Worm (Caenorhabditis elegans): ENCODE results near the gene cct-6.

The cct-6 gene

DNA sequence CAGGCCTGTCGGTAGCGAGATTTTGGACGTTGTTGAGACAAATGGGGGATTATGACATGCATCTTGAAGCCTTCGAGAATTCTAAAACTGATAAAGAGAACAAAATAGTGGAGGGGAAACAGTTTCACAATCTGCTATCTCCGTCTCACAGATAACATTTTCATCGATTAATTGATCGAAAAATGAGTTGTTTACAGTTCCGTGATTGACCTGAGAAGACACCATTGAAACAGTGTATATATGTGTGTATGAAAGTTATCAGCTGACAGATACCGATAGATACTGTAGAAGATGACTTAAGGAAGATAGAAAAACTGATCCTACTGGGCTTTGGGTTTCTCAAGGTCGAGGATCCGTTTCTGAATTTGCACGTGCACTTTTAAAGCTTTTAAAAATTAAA lies 16.3 kb downstream of the cct-6 start (continued):
- no peak for TF ChIP-seq daf-8 (GFP tag; IDR thresholded peaks at IDR 0.05)
- TF ChIP-seq zag-1 (tag; optimal IDR thresholded peaks at IDR 0.05): no peak
- TF ChIP-seq F44E2.7 (GFP tag; IDR thresholded peaks at IDR 0.05): no peak
- TF ChIP-seq nhr-28 (tag; optimal IDR thresholded peaks at IDR 0.05): peak; percentile 60
- TF ChIP-seq mes-2 (tag; optimal IDR thresholded peaks at IDR 0.05; ENCODE audit: poor library complexity, severe bottlenecking): peak; percentile 21
- no peak for TF ChIP-seq cey-2 (tag; optimal IDR thresholded peaks at IDR 0.05; ENCODE audit: borderline replicate concordance, insufficient read depth)
- TF ChIP-seq nhr-111 (GFP tag; optimal IDR thresholded peaks at IDR 0.05): no peak
- TF ChIP-seq lin-15B (tag; optimal IDR thresholded peaks at IDR 0.05): no peak
- TF ChIP-seq lin-13 (GFP tag; optimal IDR thresholded peaks at IDR 0.05): no peak
- no peak for TF ChIP-seq zip-11 (GFP tag; IDR thresholded peaks at IDR 0.05)
- TF ChIP-seq set-16 (GFP tag; IDR thresholded peaks at IDR 0.05): no peak
- TF ChIP-seq gei-8 (GFP tag; optimal IDR thresholded peaks at IDR 0.05): no peak
- no peak for TF ChIP-seq unc-130 (GFP tag; optimal IDR thresholded peaks at IDR 0.05)
- no peak for TF ChIP-seq nhr-42 (GFP tag; IDR thresholded peaks at IDR 0.05)
- no peak for TF ChIP-seq ceh-44 (GFP tag; IDR thresholded peaks at IDR 0.05)
- TF ChIP-seq snpc-4 (tag; optimal IDR thresholded peaks at IDR 0.05): no peak
- TF ChIP-seq lim-7 (GFP tag; IDR thresholded peaks at IDR 0.05): no peak
- TF ChIP-seq ceh-62 (tag; optimal IDR thresholded peaks at IDR 0.05): no peak
- peak; percentile 49 for TF ChIP-seq nhr-6 (tag; optimal IDR thresholded peaks at IDR 0.05)

DNA sequence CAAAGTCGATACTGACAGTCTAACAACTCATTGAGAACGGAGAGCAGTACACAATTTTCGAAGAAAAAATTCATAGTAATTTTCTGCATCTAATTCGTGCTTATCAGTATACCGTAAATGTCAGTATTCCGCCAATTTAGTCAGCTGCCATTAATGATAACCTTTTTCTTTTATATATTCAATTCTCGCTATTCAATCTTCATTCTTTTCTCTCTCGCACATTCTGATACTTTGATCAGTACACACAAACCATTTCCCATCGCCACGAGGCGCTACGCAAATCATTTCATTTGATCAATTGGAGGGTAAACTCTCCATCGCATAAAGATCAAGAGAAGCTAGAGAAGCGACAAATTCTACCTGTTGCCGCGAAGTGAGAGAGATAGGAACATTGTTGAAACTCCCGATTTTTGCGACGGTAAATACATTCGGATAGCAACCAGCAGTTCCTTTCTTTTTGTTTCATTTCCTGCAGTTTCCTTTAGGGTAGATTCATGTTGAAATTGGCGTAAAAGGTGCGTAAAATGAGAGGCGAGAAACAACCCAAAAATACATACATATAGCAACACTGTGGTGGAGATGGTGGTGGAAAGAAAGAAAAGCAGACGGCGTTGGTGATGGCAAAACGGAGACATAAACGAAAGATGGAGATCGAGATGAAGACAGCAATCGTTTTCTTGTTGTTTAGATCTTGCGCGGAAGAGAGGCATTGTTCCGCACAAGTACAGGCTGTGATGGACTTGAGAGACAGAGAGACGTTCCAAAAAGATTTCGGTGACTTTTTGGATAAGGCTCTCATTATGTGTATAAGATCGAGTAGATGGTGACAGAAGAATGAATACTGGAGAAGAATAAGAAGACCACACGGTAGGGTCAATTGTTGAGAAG lies 17.1 kb downstream of the cct-6 start:
- TF ChIP-seq zfp-2 (tag; optimal IDR thresholded peaks at IDR 0.05) (no peak), dve-1 (tag; optimal IDR thresholded peaks at IDR 0.05; ENCODE audit: insufficient read depth) (peak; percentile 95), ztf-11 (tag; optimal IDR thresholded peaks at IDR 0.05) (no peak), nhr-11 (tag; optimal IDR thresholded peaks at IDR 0.05) (no peak), dmd-6 (GFP tag; IDR thresholded peaks at IDR 0.05) (peak; percentile 95), nhr-28 (tag; optimal IDR thresholded peaks at IDR 0.05) (peak; percentile 96), mxl-3 (GFP tag; optimal IDR thresholded peaks at IDR 0.05) (peak; percentile 86), vab-7 (GFP tag; IDR thresholded peaks at IDR 0.05) (no peak), dmd-9 (GFP tag; IDR thresholded peaks at IDR 0.05) (no peak), pqm-1 (tag; optimal IDR thresholded peaks at IDR 0.05) (peak; percentile 93), lim-7 (GFP tag; IDR thresholded peaks at IDR 0.05) (no peak), lin-1 (GFP tag; IDR thresholded peaks at IDR 0.05) (0 out of 2 replicates have a peak, but pooled peaks have one; percentile 24), nhr-25 (tag; optimal IDR thresholded peaks at IDR 0.05; ENCODE audit: borderline replicate concordance, insufficient read depth) (no peak), F26F4.8 (GFP tag; conservative IDR thresholded peaks at IDR 0.05) (no peak), sdz-12 (GFP tag; optimal IDR thresholded peaks at IDR 0.05) (no peak), egl-27 (tag; optimal IDR thresholded peaks at IDR 0.05) (no peak), ces-1 (GFP tag; optimal IDR thresholded peaks at IDR 0.05) (no peak), Y75B8A.6 (GFP tag; IDR thresholded peaks at IDR 0.05) (no peak), zag-1 (tag; optimal IDR thresholded peaks at IDR 0.05) (no peak), spr-3 (GFP tag; optimal IDR thresholded peaks at IDR 0.05) (no peak), ceh-44 (GFP tag; IDR thresholded peaks at IDR 0.05) (no peak), unc-39 (tag; optimal IDR thresholded peaks at IDR 0.05) (no peak), nhr-76 (tag; optimal IDR thresholded peaks at IDR 0.05) (no peak), arid-1 (GFP tag; conservative IDR thresholded peaks at IDR 0.05) (no peak), D1046.2 (GFP tag; IDR thresholded peaks at IDR 0.05) (no peak), hlh-30 (tag; optimal IDR thresholded peaks at IDR 0.05; ENCODE audit: insufficient read depth) (peak; percentile 75), dmd-8 (GFP tag; IDR thresholded peaks at IDR 0.05) (no peak), Y48G9A.11 (GFP tag; IDR thresholded peaks at IDR 0.05) (no peak), daf-19 (GFP tag; conservative IDR thresholded peaks at IDR 0.05) (no peak), madf-9 (GFP tag; conservative IDR thresholded peaks at IDR 0.05) (no peak), nhr-102 (tag; optimal IDR thresholded peaks at IDR 0.05) (peak; percentile 6), nhr-237 (tag; optimal IDR thresholded peaks at IDR 0.05) (no peak), fkh-10 (GFP tag; optimal IDR thresholded peaks at IDR 0.05) (no peak), lin-15B (tag; optimal IDR thresholded peaks at IDR 0.05) (no peak), ztf-7 (tag; optimal IDR thresholded peaks at IDR 0.05) (no peak)

All from whole organism, L4 larva.